Worm (Caenorhabditis elegans) whole organism, late embryonic: ENCODE results near the gene nhr-71.

ENCODE experiments used
- C38D4.7 ChIP-seq: fragments of 200-800 bp; sonication (Bioruptor generic); optimal IDR thresholded peaks from 2 replicates; lab custom pipeline; 2018; ENCODE audit warnings: mild to moderate bottlenecking, missing genetic modification characterization, moderate library complexity, missing compliant biosample characterization
- T23F11.4 ChIP-seq: fragments of 200-800 bp; sonication (Bioruptor generic); optimal IDR thresholded peaks from 2 replicates; lab custom pipeline; 2018; ENCODE audit warnings: mild to moderate bottlenecking, missing genetic modification characterization, missing compliant biosample characterization
- Y22D7AL.16 ChIP-seq: sonication (generic microtip); optimal IDR thresholded peaks from 2 replicates; lab custom pipeline; 2016; ENCODE audit warnings: missing genetic modification characterization, missing compliant biosample characterization
- ceh-18 ChIP-seq: sonication (generic microtip); optimal IDR thresholded peaks from 2 replicates; lab custom pipeline; 2016; ENCODE audit warnings: missing genetic modification characterization, missing compliant biosample characterization
- ceh-2 ChIP-seq: sonication (generic microtip); optimal IDR thresholded peaks from 2 replicates; lab custom pipeline; 2016; ENCODE audit warnings: missing genotype, missing genetic modification characterization, missing compliant biosample characterization
- ceh-22 ChIP-seq: sonication (generic microtip); optimal IDR thresholded peaks from 2 replicates; lab custom pipeline; 2017; ENCODE audit warnings: missing biosample characterization, missing genetic modification characterization
- ceh-31 ChIP-seq: sonication (generic microtip); optimal IDR thresholded peaks from 2 replicates; lab custom pipeline; 2016; ENCODE audit warnings: missing genetic modification characterization, missing compliant biosample characterization
- ceh-34 ChIP-seq: sonication (generic microtip); optimal IDR thresholded peaks from 2 replicates; lab custom pipeline; 2016; ENCODE audit warnings: mild to moderate bottlenecking, missing genetic modification characterization, missing compliant biosample characterization
- ceh-48 ChIP-seq: sonication (generic microtip); optimal IDR thresholded peaks from 2 replicates; lab custom pipeline; 2016; ENCODE audit warnings: missing genetic modification characterization, inconsistent platforms, missing compliant biosample characterization
- ceh-9 ChIP-seq: sonication (generic microtip); optimal IDR thresholded peaks from 2 replicates; lab custom pipeline; 2016; ENCODE audit warnings: mild to moderate bottlenecking, missing genetic modification characterization, inconsistent platforms, missing compliant biosample characterization
- dmd-4 ChIP-seq: sonication (generic microtip); optimal IDR thresholded peaks from 2 replicates; lab custom pipeline; 2016; ENCODE audit warnings: borderline replicate concordance, missing genetic modification characterization, missing compliant biosample characterization
- elt-2 ChIP-seq: sonication (generic microtip); optimal IDR thresholded peaks from 2 replicates; lab custom pipeline; 2016; ENCODE audit warnings: missing genetic modification reagents, missing genetic modification characterization, missing compliant biosample characterization
- elt-4 ChIP-seq: sonication (generic microtip); optimal IDR thresholded peaks from 2 replicates; lab custom pipeline; 2016; ENCODE audit warnings: missing genetic modification characterization, missing compliant biosample characterization
- eyg-1 ChIP-seq: sonication (generic microtip); optimal IDR thresholded peaks from 2 replicates; lab custom pipeline; 2016; ENCODE audit warnings: missing genotype, missing genetic modification characterization, missing compliant biosample characterization
- fax-1 ChIP-seq: sonication (generic microtip); optimal IDR thresholded peaks from 2 replicates; lab custom pipeline; 2016; ENCODE audit warnings: missing genotype, missing genetic modification characterization, missing compliant biosample characterization
- fkh-10 ChIP-seq: fragments of 150-350 bp; optimal IDR thresholded peaks from 2 replicates; lab custom pipeline; 2014; ENCODE audit warnings: missing biosample characterization, missing genetic modification reagents, missing genetic modification characterization
- hlh-13 ChIP-seq: fragments of 200-800 bp; sonication (Bioruptor generic); optimal IDR thresholded peaks from 2 replicates; lab custom pipeline; 2018; ENCODE audit warnings: mild to moderate bottlenecking, missing genetic modification characterization, missing compliant biosample characterization
- hlh-15 ChIP-seq: sonication (generic microtip); optimal IDR thresholded peaks from 2 replicates; lab custom pipeline; 2016; ENCODE audit warnings: missing genetic modification characterization, missing compliant biosample characterization
- hlh-30 ChIP-seq: sonication (generic microtip); optimal IDR thresholded peaks from 2 replicates; lab custom pipeline; 2017; ENCODE audit warnings: antibody characterized with exemption, missing genetic modification characterization, missing compliant biosample characterization; ENCODE audit not compliant: insufficient read depth
- hlh-6 ChIP-seq: sonication (generic microtip); optimal IDR thresholded peaks from 2 replicates; lab custom pipeline; 2016; ENCODE audit warnings: missing genotype, missing genetic modification characterization, missing compliant biosample characterization
- hlh-8 ChIP-seq: sonication (generic microtip); optimal IDR thresholded peaks from 2 replicates; lab custom pipeline; 2016; ENCODE audit warnings: missing genotype, missing genetic modification characterization, missing compliant biosample characterization
- lim-6 ChIP-seq: sonication (generic microtip); optimal IDR thresholded peaks from 2 replicates; lab custom pipeline; 2016; ENCODE audit warnings: missing genetic modification characterization, missing compliant biosample characterization
- lin-11 ChIP-seq: fragments of 200-800 bp; sonication (Bioruptor generic); optimal IDR thresholded peaks from 2 replicates; lab custom pipeline; 2018; ENCODE audit warnings: mild to moderate bottlenecking, missing genetic modification characterization, missing compliant biosample characterization
- mec-3 ChIP-seq: sonication (generic microtip); optimal IDR thresholded peaks from 2 replicates; lab custom pipeline; 2016; ENCODE audit warnings: borderline replicate concordance, missing genetic modification characterization, missing compliant biosample characterization
- nfya-1 ChIP-seq: sonication (generic microtip); optimal IDR thresholded peaks from 2 replicates; lab custom pipeline; 2017; ENCODE audit warnings: missing genetic modification characterization, mild to moderate bottlenecking, missing compliant biosample characterization, antibody characterized with exemption, moderate library complexity
- nhr-11 ChIP-seq: fragments of 150-350 bp; optimal IDR thresholded peaks from 2 replicates; lab custom pipeline; 2014; ENCODE audit warnings: missing biosample characterization, missing genetic modification characterization
- odd-2 ChIP-seq: sonication (generic microtip); optimal IDR thresholded peaks from 2 replicates; lab custom pipeline; 2017; ENCODE audit warnings: antibody characterized with exemption, mild to moderate bottlenecking, missing genetic modification characterization, missing compliant biosample characterization
- pax-1 ChIP-seq: fragments of 150-350 bp; optimal IDR thresholded peaks from 2 replicates; lab custom pipeline; 2014; ENCODE audit warnings: missing biosample characterization, missing genetic modification characterization
- pqm-1 ChIP-seq: sonication (generic microtip); optimal IDR thresholded peaks from 2 replicates; lab custom pipeline; 2016; ENCODE audit warnings: missing genetic modification characterization, missing compliant biosample characterization
- ref-2 ChIP-seq: sonication (generic microtip); optimal IDR thresholded peaks from 2 replicates; lab custom pipeline; 2016; ENCODE audit warnings: missing genetic modification characterization, missing compliant biosample characterization
- sdc-2 ChIP-seq: sonication (generic microtip); optimal IDR thresholded peaks from 2 replicates; lab custom pipeline; 2016; ENCODE audit warnings: missing genotype, missing genetic modification characterization, missing compliant biosample characterization
- sox-4 ChIP-seq: sonication (generic microtip); optimal IDR thresholded peaks from 2 replicates; lab custom pipeline; 2017; ENCODE audit warnings: mild to moderate bottlenecking, missing genetic modification characterization, inconsistent platforms, missing compliant biosample characterization
- tbx-2 ChIP-seq: sonication (generic microtip); optimal IDR thresholded peaks from 2 replicates; lab custom pipeline; 2016; ENCODE audit warnings: missing genetic modification characterization, missing compliant biosample characterization
- tbx-7 ChIP-seq: sonication (generic microtip); optimal IDR thresholded peaks from 2 replicates; lab custom pipeline; 2016; ENCODE audit warnings: missing genotype, missing genetic modification characterization, missing compliant biosample characterization
- ttx-3 ChIP-seq: sonication (generic microtip); optimal IDR thresholded peaks from 2 replicates; lab custom pipeline; 2016; ENCODE audit warnings: missing genetic modification reagents, missing genetic modification characterization, missing compliant biosample characterization
- unc-42 ChIP-seq: sonication (generic microtip); optimal IDR thresholded peaks from 2 replicates; lab custom pipeline; 2016; ENCODE audit warnings: missing genotype, missing genetic modification characterization, missing compliant biosample characterization
- unc-86 ChIP-seq: sonication (generic microtip); optimal IDR thresholded peaks from 2 replicates; lab custom pipeline; 2016; ENCODE audit warnings: missing genetic modification characterization, missing compliant biosample characterization
- zip-5 ChIP-seq: sonication (generic microtip); optimal IDR thresholded peaks from 2 replicates; lab custom pipeline; 2016; ENCODE audit warnings: missing genetic modification characterization, missing compliant biosample characterization

The nhr-71 gene

ce11 chrX:13736679-13737078 lies 10.4 kb upstream of the nhr-71 start:
- TF ChIP-seq ceh-9 (tag; lab: Kevin White, UChicago) (no peak), fax-1 (tag; lab: Kevin White, UChicago) (no peak), tbx-7 (no peak), T23F11.4 (GFP tag; lab: Kevin White, UChicago) (no peak), ceh-34 (tag; lab: Kevin White, UChicago) (no peak), tbx-2 (no peak), zip-5 (no peak), ceh-48 (tag; lab: Kevin White, UChicago) (no peak), sdc-2 (tag; lab: Kevin White, UChicago) (no peak), elt-2 (no peak), Y22D7AL.16 (no peak), nhr-11 (no peak), ref-2 (no peak), C38D4.7 (GFP tag; lab: Kevin White, UChicago) (no peak)

- TF ChIP-seq lin-11 (no peak), fax-1 (tag; lab: Kevin White, UChicago) (no peak), nfya-1 (tag; lab: Kevin White, UChicago) (peak; percentile 2), pax-1 (tag; lab: Kevin White, UChicago) (no peak), mec-3 (tag; lab: Kevin White, UChicago) (no peak), eyg-1 (tag; lab: Kevin White, UChicago) (no peak), hlh-6 (no peak), hlh-15 (tag; lab: Kevin White, UChicago) (no peak), fkh-10 (no peak), unc-42 (tag; lab: Kevin White, UChicago) (peak; percentile 79), elt-4 (no peak), lim-6 (tag; lab: Kevin White, UChicago) (no peak), sox-4 (no peak), ceh-31 (tag; lab: Kevin White, UChicago) (peak; percentile 37), ttx-3 (tag; lab: Kevin White, UChicago) (peak; percentile 20), dmd-4 (tag; lab: Kevin White, UChicago) (no peak)
Observed at ce11 chrX:13739125-13739820, 7.8 kb upstream of the nhr-71 start.

- no peak for TF ChIP-seq lim-6 (tag; lab: Kevin White, UChicago)
- no peak for TF ChIP-seq ceh-22
- TF ChIP-seq ceh-9 (tag; lab: Kevin White, UChicago) = no peak
- no peak for TF ChIP-seq Y22D7AL.16
- TF ChIP-seq hlh-13 (GFP tag; lab: Kevin White, UChicago) = no peak
- no peak for TF ChIP-seq hlh-30 (tag; lab: Kevin White, UChicago)
- no peak for TF ChIP-seq hlh-8 (tag; lab: Kevin White, UChicago)
- no peak for TF ChIP-seq odd-2
- no peak for TF ChIP-seq ceh-2 (tag; lab: Kevin White, UChicago)
- no peak for TF ChIP-seq nfya-1 (tag; lab: Kevin White, UChicago)
- TF ChIP-seq elt-2 = no peak
- no peak for TF ChIP-seq unc-86 (tag; lab: Kevin White, UChicago)
- TF ChIP-seq pqm-1 = no peak
- TF ChIP-seq, all 69 proteins: peak for 0
Observed at ce11 chrX:13743371-13743770, 3.7 kb upstream of the nhr-71 start.

ce11 chrX:13744543-13745113 lies 2.5 kb upstream of the nhr-71 start:
- peak; percentile 50 for TF ChIP-seq ceh-18 (tag; lab: Kevin White, UChicago)
- no peak for TF ChIP-seq fax-1 (tag; lab: Kevin White, UChicago)
